Worm (Caenorhabditis elegans) whole organism, early embryonic: ENCODE measurements around the gene meg-2.
A peak's percentile ranks its signal among the peaks of the same experiment; 100 is the strongest.

Experiments
- B0310.2 ChIP-seq: sonication (generic microtip); optimal IDR thresholded peaks from 2 replicates; lab custom pipeline; 2016; ENCODE audit warnings: mild to moderate bottlenecking, missing genetic modification characterization, missing compliant biosample characterization
- F13C5.2 ChIP-seq: sonication (generic microtip); optimal IDR thresholded peaks from 2 replicates; lab custom pipeline; 2017; ENCODE audit warnings: mild to moderate bottlenecking, missing genetic modification characterization, inconsistent platforms, missing compliant biosample characterization
- aly-1 ChIP-seq: sonication (generic microtip); optimal IDR thresholded peaks from 2 replicates; lab custom pipeline; 2016; ENCODE audit warnings: missing genetic modification characterization, missing compliant biosample characterization
- ama-1 ChIP-seq: fragments of 150-350 bp; optimal IDR thresholded peaks from 2 replicates; lab custom pipeline; 2014
- ceh-13 ChIP-seq: fragments of 200-800 bp; sonication (Bioruptor generic); optimal IDR thresholded peaks from 2 replicates; lab custom pipeline; 2018; ENCODE audit warnings: mild to moderate bottlenecking, missing genetic modification characterization, missing compliant biosample characterization
- ceh-36 ChIP-seq: sonication (generic microtip); optimal IDR thresholded peaks from 2 replicates; lab custom pipeline; 2016; ENCODE audit warnings: missing genetic modification characterization, inconsistent platforms, missing compliant biosample characterization
- ets-7 ChIP-seq: sonication (generic microtip); optimal IDR thresholded peaks from 2 replicates; lab custom pipeline; 2016; ENCODE audit warnings: missing genotype, missing genetic modification characterization, missing compliant biosample characterization
- flt-1 ChIP-seq: fragments of 200-800 bp; sonication (Bioruptor generic); IDR thresholded peaks from 2 replicates; pipeline ENCODE4 v1.3.6; 2022; ENCODE audit warnings: missing genetic modification characterization, missing compliant biosample characterization
- hmbx-1 ChIP-seq: sonication (generic microtip); optimal IDR thresholded peaks from 2 replicates; lab custom pipeline; 2016; ENCODE audit warnings: mild to moderate bottlenecking, missing genetic modification characterization, missing compliant biosample characterization
- hmg-4 ChIP-seq: fragments of 200-800 bp; sonication (Bioruptor generic); optimal IDR thresholded peaks from 2 replicates; lab custom pipeline; 2018; ENCODE audit warnings: mild to moderate bottlenecking, missing genetic modification characterization, missing compliant biosample characterization
- hnd-1 ChIP-seq: sonication (generic microtip); optimal IDR thresholded peaks from 2 replicates; lab custom pipeline; 2016; ENCODE audit warnings: missing genetic modification characterization, missing compliant biosample characterization
- pes-1 ChIP-seq: fragments of 200-800 bp; sonication (Bioruptor generic); IDR thresholded peaks from 2 replicates; pipeline ENCODE4 v1.3.6; 2022; ENCODE audit warnings: missing genetic modification reagents, missing genetic modification characterization, missing compliant biosample characterization
- scrt-1 ChIP-seq: fragments of 200-800 bp; sonication (Bioruptor generic); IDR thresholded peaks from 2 replicates; pipeline ENCODE4 v1.3.6; 2022; ENCODE audit warnings: missing genetic modification characterization, missing compliant biosample characterization
- sea-1 ChIP-seq: fragments of 200-800 bp; sonication (Bioruptor generic); conservative IDR thresholded peaks from 2 replicates; pipeline ENCODE4 v1.3.6; 2022; ENCODE audit warnings: missing genetic modification characterization, missing compliant biosample characterization
- tbx-11 ChIP-seq: fragments of 200-800 bp; sonication (Bioruptor generic); IDR thresholded peaks from 2 replicates; pipeline ENCODE4 v1.3.6; 2022; ENCODE audit warnings: missing genetic modification characterization, missing compliant biosample characterization
- tbx-37 ChIP-seq: fragments of 200-800 bp; sonication (Bioruptor generic); conservative IDR thresholded peaks from 2 replicates; pipeline ENCODE4 v1.3.6; 2022; ENCODE audit warnings: missing genetic modification reagents, missing genetic modification characterization, missing compliant biosample characterization
- tra-4 ChIP-seq: sonication (generic microtip); optimal IDR thresholded peaks from 2 replicates; lab custom pipeline; 2017; ENCODE audit warnings: missing genetic modification characterization, missing compliant biosample characterization

meg-2 gene

ce11 chrX:13926029-13926428, at the start of gene meg-2:
TSS of gene meg-2 (minus strand) at chrX:13926129.
- TF ChIP-seq F13C5.2 (tag; lab: Kevin White, UChicago) (no peak), hmg-4 (no peak), aly-1 (tag; lab: Kevin White, UChicago) (no peak), tra-4 (tag; lab: Kevin White, UChicago) (no peak), flt-1 (no peak), hmbx-1 (no peak), tbx-11 (GFP tag; lab: Robert Waterston, UW) (no peak), tbx-37 (GFP tag; lab: Robert Waterston, UW) (no peak), B0310.2 (tag; lab: Kevin White, UChicago) (no peak), hnd-1 (tag; lab: Kevin White, UChicago) (no peak), pes-1 (no peak), ceh-36 (no peak), ceh-13 (GFP tag; lab: Kevin White, UChicago) (no peak), ama-1 (lab: Kevin White, UChicago) (no peak), scrt-1 (GFP tag; lab: Robert Waterston, UW) (no peak), ets-7 (tag; lab: Kevin White, UChicago) (no peak), sea-1 (GFP tag; lab: Robert Waterston, UW) (no peak)

ce11 chrX:13975314-13975713, 49.4 kb upstream of the meg-2 start, which contains the start of gene F48F7.5:
TSS of gene F48F7.5 (plus strand) at chrX:13975653.
- TF ChIP-seq scrt-1 (GFP tag; lab: Robert Waterston, UW) (no peak), B0310.2 (tag; lab: Kevin White, UChicago) (no peak), ama-1 (lab: Kevin White, UChicago) (no peak), ceh-13 (GFP tag; lab: Kevin White, UChicago) (no peak), aly-1 (tag; lab: Kevin White, UChicago) (no peak), pes-1 (no peak), ets-7 (tag; lab: Kevin White, UChicago) (no peak), flt-1 (no peak), hmbx-1 (no peak), hnd-1 (tag; lab: Kevin White, UChicago) (no peak), tra-4 (tag; lab: Kevin White, UChicago) (no peak), F13C5.2 (tag; lab: Kevin White, UChicago) (no peak)

- TF ChIP-seq hnd-1 (tag; lab: Kevin White, UChicago), result no peak
- no peak for TF ChIP-seq F13C5.2 (tag; lab: Kevin White, UChicago)
- no peak for TF ChIP-seq hmg-4
- no peak for TF ChIP-seq hmbx-1
- TF ChIP-seq pes-1, result no peak
- TF ChIP-seq ceh-13 (GFP tag; lab: Kevin White, UChicago), result no peak
- no peak for TF ChIP-seq tbx-11 (GFP tag; lab: Robert Waterston, UW)
- no peak for TF ChIP-seq ets-7 (tag; lab: Kevin White, UChicago)
- TF ChIP-seq tbx-37 (GFP tag; lab: Robert Waterston, UW), result no peak
Observed at ce11 chrX:13974448-13975071, 48.6 kb upstream of the meg-2 start.

ce11 chrX:13973769-13974168, 47.8 kb upstream of the meg-2 start:
- TF ChIP-seq ceh-36, result no peak
- no peak for TF ChIP-seq hmg-4
- no peak for TF ChIP-seq scrt-1 (GFP tag; lab: Robert Waterston, UW)
- no peak for TF ChIP-seq ets-7 (tag; lab: Kevin White, UChicago)
- TF ChIP-seq ama-1 (lab: Kevin White, UChicago), result no peak
- no peak for TF ChIP-seq F13C5.2 (tag; lab: Kevin White, UChicago)
- no peak for TF ChIP-seq pes-1
- TF ChIP-seq sea-1 (GFP tag; lab: Robert Waterston, UW), result no peak
- no peak for TF ChIP-seq B0310.2 (tag; lab: Kevin White, UChicago)
- TF ChIP-seq flt-1, result no peak
- no peak for TF ChIP-seq aly-1 (tag; lab: Kevin White, UChicago)
- no peak for TF ChIP-seq tra-4 (tag; lab: Kevin White, UChicago)
- TF ChIP-seq hnd-1 (tag; lab: Kevin White, UChicago), result no peak
- TF ChIP-seq hmbx-1, result no peak

ce11 chrX:13973086-13973485, 47.2 kb upstream of the meg-2 start:
- TF ChIP-seq flt-1 (0 out of 2 replicates have a peak, but pooled peaks have one; percentile 4), tbx-37 (GFP tag; lab: Robert Waterston, UW) (0 out of 2 replicates have a peak, but pooled peaks have one; percentile 34), sea-1 (GFP tag; lab: Robert Waterston, UW) (0 out of 2 replicates have a peak, but pooled peaks have one; percentile 7), pes-1 (peak; percentile 15; the same call in 1 of the 2 replicates)

ce11 chrX:13969257-13969968, 43.5 kb upstream of the meg-2 start:
- 0 out of 2 replicates have a peak, but pooled peaks have one; percentile 7 for TF ChIP-seq tbx-37 (GFP tag; lab: Robert Waterston, UW)
- no peak for TF ChIP-seq tbx-11 (GFP tag; lab: Robert Waterston, UW)
- TF ChIP-seq F13C5.2 (tag; lab: Kevin White, UChicago), result no peak
- TF ChIP-seq flt-1, result no peak
- TF ChIP-seq sea-1 (GFP tag; lab: Robert Waterston, UW), result no peak
- no peak for TF ChIP-seq ets-7 (tag; lab: Kevin White, UChicago)
- no peak for TF ChIP-seq ama-1 (lab: Kevin White, UChicago)
- TF ChIP-seq ceh-36, result no peak
- no peak for TF ChIP-seq scrt-1 (GFP tag; lab: Robert Waterston, UW)
- TF ChIP-seq tra-4 (tag; lab: Kevin White, UChicago), result no peak
- no peak for TF ChIP-seq pes-1
- no peak for TF ChIP-seq B0310.2 (tag; lab: Kevin White, UChicago)
- TF ChIP-seq hmbx-1, result no peak
- no peak for TF ChIP-seq ceh-13 (GFP tag; lab: Kevin White, UChicago)
- peak; percentile 74 for TF ChIP-seq hmg-4
- TF ChIP-seq hnd-1 (tag; lab: Kevin White, UChicago), result no peak
- no peak for TF ChIP-seq aly-1 (tag; lab: Kevin White, UChicago)
